Fruit fly (Drosophila melanogaster) Kc167 (cell line): ENCODE results near the gene sxe2.

ENCODE experiments used
- Myc ChIP-seq: fragments of >200 bp; optimal IDR thresholded peaks from 2 replicates; lab custom pipeline; 2017; ENCODE audit warnings: missing external identifiers
- Sin3A ChIP-seq: fragments of >200 bp; optimal IDR thresholded peaks from 2 replicates; lab custom pipeline; 2018; ENCODE audit warnings: missing external identifiers
- h ChIP-seq: fragments of >200 bp; optimal IDR thresholded peaks from 3 replicates; lab custom pipeline; 2018; ENCODE audit warnings: missing external identifiers
- insv ChIP-seq: fragments of >200 bp; optimal IDR thresholded peaks from 3 replicates; lab custom pipeline; 2018; ENCODE audit warnings: missing external identifiers
- psq ChIP-seq: fragments of >200 bp; optimal IDR thresholded peaks from 2 replicates; lab custom pipeline; 2017; ENCODE audit warnings: missing external identifiers
- ttk ChIP-seq: sonication (Bioruptor generic); optimal IDR thresholded peaks from 2 replicates; lab custom pipeline; 2017; ENCODE audit warnings: missing external identifiers

DNA sequence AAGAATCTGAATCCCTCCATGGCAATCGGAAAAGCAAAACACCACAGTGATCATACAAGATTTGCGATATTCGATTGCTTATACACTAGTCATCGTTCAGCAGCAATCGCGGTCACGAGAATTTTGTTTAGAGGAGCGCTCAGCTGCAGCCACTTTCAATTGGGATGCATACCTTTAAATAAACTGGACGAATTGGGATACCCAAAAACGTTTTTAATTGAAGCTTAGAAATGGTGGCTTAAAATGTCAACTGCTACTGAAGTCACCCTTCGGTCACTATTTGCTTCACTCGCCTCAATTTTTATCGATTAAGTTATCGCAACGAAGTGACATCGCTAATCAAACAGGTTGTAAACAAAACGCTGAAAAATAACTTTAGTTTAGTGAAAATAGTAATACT, 34.3 kb upstream of the sxe2 start, which contains the start of the genes IKKbeta and CG5013:
- TF ChIP-seq psq (no peak), ttk (lab: Kevin White, UChicago) (no peak), Sin3A (no peak), h (no peak), insv (lab: Kevin White, UChicago) (no peak), Myc (lab: Kevin White, UChicago) (no peak)
